Worm (Caenorhabditis elegans) whole organism, L4 larva: ENCODE results near the gene F36D3.14.

Experiments used
- D1046.2 ChIP-seq: fragments of 200-800 bp; sonication (Bioruptor generic); IDR thresholded peaks from 2 replicates; pipeline ENCODE4 v1.3.6; 2022; ENCODE audit warnings: missing genetic modification characterization, missing compliant biosample characterization
- F26F4.8 ChIP-seq: fragments of 200-800 bp; sonication (Bioruptor generic); conservative IDR thresholded peaks from 2 replicates; pipeline ENCODE4 v1.3.6; 2022; ENCODE audit warnings: missing genetic modification characterization, missing compliant biosample characterization
- F37D6.2 ChIP-seq: sonication (generic microtip); optimal IDR thresholded peaks from 2 replicates; lab custom pipeline; 2016; ENCODE audit warnings: mild to moderate bottlenecking, missing genetic modification characterization, missing compliant biosample characterization
- F49E8.2 ChIP-seq: sonication (generic microtip); optimal IDR thresholded peaks from 2 replicates; lab custom pipeline; 2016; ENCODE audit warnings: missing compliant biosample characterization, mild to moderate bottlenecking, missing genetic modification characterization, borderline replicate concordance
- R02D3.7 ChIP-seq: fragments of 150-350 bp; sonication (generic microtip); optimal IDR thresholded peaks from 3 replicates; lab custom pipeline; 2014; ENCODE audit warnings: missing biosample characterization, missing genetic modification characterization
- T20F7.1 ChIP-seq: fragments of 200-800 bp; sonication (Bioruptor generic); optimal IDR thresholded peaks from 2 replicates; lab custom pipeline; 2018; ENCODE audit warnings: mild to moderate bottlenecking, missing genetic modification characterization, missing compliant biosample characterization
- Y48G9A.11 ChIP-seq: fragments of 200-800 bp; sonication (Bioruptor generic); IDR thresholded peaks from 2 replicates; pipeline ENCODE4 v1.3.6; 2022; ENCODE audit warnings: missing genetic modification reagents, missing genetic modification characterization, missing compliant biosample characterization
- Y5F2A.4 ChIP-seq: fragments of 200-800 bp; sonication (Bioruptor generic); optimal IDR thresholded peaks from 2 replicates; lab custom pipeline; 2018; ENCODE audit warnings: mild to moderate bottlenecking, missing genetic modification characterization, missing compliant biosample characterization
- Y75B8A.6 ChIP-seq: fragments of 200-800 bp; sonication (Bioruptor generic); IDR thresholded peaks from 2 replicates; pipeline ENCODE4 v1.3.6; 2022; ENCODE audit warnings: missing genetic modification reagents, missing genetic modification characterization, missing compliant biosample characterization
- ZK337.2 ChIP-seq: fragments of 200-800 bp; sonication (Bioruptor generic); IDR thresholded peaks from 2 replicates; pipeline ENCODE4 v1.3.6; 2022; ENCODE audit warnings: missing genetic modification reagents, missing genetic modification characterization, missing compliant biosample characterization
- ceh-44 ChIP-seq: fragments of 200-800 bp; sonication (Bioruptor generic); IDR thresholded peaks from 2 replicates; pipeline ENCODE4 v1.3.6; 2022; ENCODE audit warnings: missing genetic modification reagents, missing genetic modification characterization, missing compliant biosample characterization
- ceh-62 ChIP-seq: sonication (generic microtip); optimal IDR thresholded peaks from 2 replicates; lab custom pipeline; 2017; ENCODE audit warnings: missing biosample characterization, missing genetic modification characterization
- ces-1 ChIP-seq: fragments of 150-350 bp; sonication (generic microtip); optimal IDR thresholded peaks from 4 replicates; lab custom pipeline; 2014; ENCODE audit warnings: missing biosample characterization, missing genetic modification reagents, missing genetic modification characterization
- ctbp-1 ChIP-seq: fragments of 200-800 bp; sonication (Bioruptor generic); IDR thresholded peaks from 2 replicates; pipeline ENCODE4 v1.3.6; 2022; ENCODE audit warnings: missing genetic modification reagents, missing genetic modification characterization, missing compliant biosample characterization
- daf-8 ChIP-seq: fragments of 200-800 bp; sonication (Bioruptor generic); IDR thresholded peaks from 2 replicates; pipeline ENCODE4 v1.3.6; 2022; ENCODE audit warnings: missing genetic modification characterization, missing compliant biosample characterization
- dmd-6 ChIP-seq: fragments of 200-800 bp; sonication (Bioruptor generic); IDR thresholded peaks from 2 replicates; pipeline ENCODE4 v1.3.6; 2022; ENCODE audit warnings: missing genetic modification reagents, missing genetic modification characterization, missing compliant biosample characterization
- dmd-9 ChIP-seq: fragments of 200-800 bp; sonication (Bioruptor generic); IDR thresholded peaks from 2 replicates; pipeline ENCODE4 v1.3.6; 2022; ENCODE audit warnings: missing genetic modification reagents, missing genetic modification characterization, missing compliant biosample characterization
- duxl-1 ChIP-seq: sonication (generic microtip); optimal IDR thresholded peaks from 2 replicates; lab custom pipeline; 2016; ENCODE audit warnings: mild to moderate bottlenecking, missing genetic modification characterization, moderate library complexity, missing compliant biosample characterization; ENCODE audit not compliant: poor library complexity
- egl-27 ChIP-seq: sonication (generic microtip); optimal IDR thresholded peaks from 3 replicates; lab custom pipeline; 2017; ENCODE audit warnings: missing biosample characterization, missing genetic modification reagents, missing genetic modification characterization
- jun-1 ChIP-seq: fragments of 150-350 bp; optimal IDR thresholded peaks from 2 replicates; lab custom pipeline; 2014; ENCODE audit warnings: missing biosample characterization, missing genetic modification reagents, missing genetic modification characterization
- lin-1 ChIP-seq: fragments of 200-800 bp; sonication (Bioruptor generic); IDR thresholded peaks from 2 replicates; pipeline ENCODE4 v1.3.6; 2022; ENCODE audit warnings: missing genetic modification reagents, missing genetic modification characterization, missing compliant biosample characterization
- lin-15B ChIP-seq: fragments of 150-350 bp; sonication (generic microtip); optimal IDR thresholded peaks from 3 replicates; lab custom pipeline; 2014; ENCODE audit warnings: missing biosample characterization, missing genetic modification characterization
- lin-29 ChIP-seq: fragments of 200-800 bp; sonication (Bioruptor generic); IDR thresholded peaks from 2 replicates; pipeline ENCODE4 v1.3.6; 2022; ENCODE audit warnings: missing genetic modification reagents, missing genetic modification characterization, missing compliant biosample characterization
- mdl-1 ChIP-seq, 2 experiments: fragments of 150-350 bp in 1 of 2; sonication (generic microtip) in 1 of 2; optimal IDR thresholded peaks; 2 replicates each; lab custom pipeline; 2014 to 2017; ENCODE audit warnings: missing biosample characterization in 2 of 2, missing genetic modification characterization in 2 of 2
- nhr-11 ChIP-seq: fragments of 150-350 bp; optimal IDR thresholded peaks from 2 replicates; lab custom pipeline; 2014; ENCODE audit warnings: missing biosample characterization, missing genetic modification characterization
- nhr-237 ChIP-seq: sonication (generic microtip); optimal IDR thresholded peaks from 2 replicates; lab custom pipeline; 2017; ENCODE audit warnings: missing biosample characterization, missing genetic modification characterization
- nhr-6 ChIP-seq: fragments of 150-350 bp; optimal IDR thresholded peaks from 2 replicates; lab custom pipeline; 2014; ENCODE audit warnings: missing biosample characterization, missing genetic modification characterization
- pqm-1 ChIP-seq: sonication (generic microtip); optimal IDR thresholded peaks from 2 replicates; lab custom pipeline; 2017; ENCODE audit warnings: missing biosample characterization, missing genetic modification characterization
- rbr-2 ChIP-seq: sonication (generic microtip); optimal IDR thresholded peaks from 2 replicates; lab custom pipeline; 2016; ENCODE audit warnings: missing genotype, missing genetic modification characterization, missing compliant biosample characterization
- snpc-1.2 ChIP-seq: fragments of 200-800 bp; sonication (Bioruptor generic); IDR thresholded peaks from 2 replicates; pipeline ENCODE4 v1.3.6; 2022; ENCODE audit warnings: missing genetic modification reagents, missing genetic modification characterization, missing compliant biosample characterization
- spr-1 ChIP-seq: sonication (generic microtip); optimal IDR thresholded peaks from 2 replicates; lab custom pipeline; 2016; ENCODE audit warnings: mild to moderate bottlenecking, missing genetic modification characterization, missing compliant biosample characterization
- tra-1 ChIP-seq: fragments of 200-800 bp; sonication (Bioruptor generic); IDR thresholded peaks from 2 replicates; pipeline ENCODE4 v1.3.6; 2022; ENCODE audit warnings: missing genetic modification reagents, missing genetic modification characterization, missing compliant biosample characterization
- zag-1 ChIP-seq: fragments of 150-350 bp; optimal IDR thresholded peaks from 2 replicates; lab custom pipeline; 2014; ENCODE audit warnings: missing biosample characterization, missing genetic modification characterization
- zfp-3 ChIP-seq: fragments of 200-800 bp; sonication (Bioruptor generic); conservative IDR thresholded peaks from 2 replicates; pipeline ENCODE4 v1.3.6; 2022; ENCODE audit warnings: missing genetic modification reagents, missing genetic modification characterization, missing compliant biosample characterization

F36D3.14 gene

ce11 chrV:16535172-16535571 lies 32.1 kb upstream of the F36D3.14 start, which contains the start of gene Y32B12B.8:
Y32B12B.8 (plus strand) TSS chrV:16535472.
- TF ChIP-seq nhr-237 (tag; lab: Kevin White, UChicago) (no peak), T20F7.1 (no peak), ceh-44 (GFP tag; lab: Robert Waterston, UW) (no peak), lin-29 (GFP tag; lab: Robert Waterston, UW) (no peak), F49E8.2 (tag; lab: Kevin White, UChicago) (no peak), mdl-1 (tag; optimal IDR thresholded peaks at IDR 0.05; lab: Kevin White, UChicago) (no peak), zfp-3 (GFP tag; lab: Robert Waterston, UW) (no peak)

- TF ChIP-seq nhr-237 (tag; lab: Kevin White, UChicago) (no peak), Y48G9A.11 (no peak), D1046.2 (GFP tag; lab: Robert Waterston, UW) (no peak), snpc-1.2 (GFP tag; lab: Robert Waterston, UW) (no peak), F37D6.2 (tag; lab: Kevin White, UChicago) (no peak), R02D3.7 (tag; lab: Kevin White, UChicago) (no peak), ces-1 (GFP tag; lab: Kevin White, UChicago) (no peak), zag-1 (tag; lab: Kevin White, UChicago) (no peak), duxl-1 (no peak)
Observed at ce11 chrV:16534000-16534399, 30.9 kb upstream of the F36D3.14 start, which contains the start of gene cpr-2. cpr-2 (minus strand) TSS chrV:16534100.

ce11 chrV:16527796-16528195 lies 24.7 kb upstream of the F36D3.14 start, which contains the start of gene F36D3.16:
F36D3.16 (plus strand) TSS chrV:16528096.
- no peak for TF ChIP-seq jun-1 (tag; lab: Kevin White, UChicago)
- TF ChIP-seq ceh-62: no peak
- no peak for TF ChIP-seq spr-1 (tag; lab: Kevin White, UChicago)
- TF ChIP-seq zag-1 (tag; lab: Kevin White, UChicago): no peak
- no peak for TF ChIP-seq tra-1 (GFP tag; lab: Robert Waterston, UW)
- TF ChIP-seq lin-1 (GFP tag; lab: Robert Waterston, UW): no peak
- no peak for TF ChIP-seq Y5F2A.4
- TF ChIP-seq egl-27: no peak
- no peak for TF ChIP-seq F26F4.8 (GFP tag; lab: Robert Waterston, UW)
- no peak for TF ChIP-seq pqm-1 (tag; lab: Kevin White, UChicago)
- no peak for TF ChIP-seq dmd-9 (GFP tag; lab: Robert Waterston, UW)
- no peak for TF ChIP-seq Y75B8A.6 (GFP tag; lab: Robert Waterston, UW)

ce11 chrV:16526858-16527257 lies 23.8 kb upstream of the F36D3.14 start, which contains the start of gene F36D3.8:
F36D3.8 (plus strand) TSS chrV:16527158.
- TF ChIP-seq daf-8: no peak
- 0 out of 2 replicates have a peak, but pooled peaks have one; percentile 8 for TF ChIP-seq ZK337.2 (GFP tag; lab: Robert Waterston, UW)
- no peak for TF ChIP-seq F37D6.2 (tag; lab: Kevin White, UChicago)

ce11 chrV:16522242-16522641 lies 19.2 kb upstream of the F36D3.14 start, which contains the start of gene srw-34:
srw-34 (minus strand) TSS chrV:16522342.
- TF ChIP-seq nhr-6 (no peak), Y48G9A.11 (no peak), dmd-6 (GFP tag; lab: Robert Waterston, UW) (no peak), R02D3.7 (tag; lab: Kevin White, UChicago) (no peak), ctbp-1 (no peak)

ce11 chrV:16517619-16518018 lies 14.6 kb upstream of the F36D3.14 start, which contains the start of gene F36D3.4:
F36D3.4 (minus strand) TSS chrV:16517719.
- TF ChIP-seq rbr-2 (tag; lab: Kevin White, UChicago): no peak
- no peak for TF ChIP-seq nhr-237 (tag; lab: Kevin White, UChicago)
- no peak for TF ChIP-seq lin-15B
- TF ChIP-seq D1046.2 (GFP tag; lab: Robert Waterston, UW): no peak
- no peak for TF ChIP-seq nhr-11
- TF ChIP-seq Y75B8A.6 (GFP tag; lab: Robert Waterston, UW): no peak
